Worm (Caenorhabditis elegans): ENCODE results near the gene str-171.

The str-171 gene

DNA sequence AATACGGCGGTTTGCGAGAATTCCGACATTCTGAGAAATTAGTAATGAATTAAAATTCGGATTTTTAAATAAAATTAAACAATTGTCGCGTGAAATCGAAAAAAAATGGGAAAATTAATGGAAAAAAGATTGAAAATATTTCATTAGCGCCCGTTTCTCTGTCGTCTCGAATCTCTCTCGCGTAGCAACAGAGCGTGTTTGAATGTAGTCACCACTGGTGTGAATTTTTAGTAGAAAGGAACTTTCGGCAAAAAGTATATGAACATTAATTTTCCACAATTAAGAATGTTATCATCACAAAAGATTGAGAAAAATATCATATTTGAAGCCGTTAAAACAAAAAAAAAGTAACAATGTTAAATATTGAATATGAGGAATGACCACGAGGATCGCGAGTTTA is 4.4 kb upstream of the str-171 start, which contains the start of gene aipl-1 (continued):
- no peak for TF ChIP-seq Y48G9A.11 (GFP tag; IDR thresholded peaks at IDR 0.05)
- TF ChIP-seq lin-38 (GFP tag; IDR thresholded peaks at IDR 0.05) = peak; percentile 95
- peak; percentile 41 for TF ChIP-seq rbr-2 (tag; optimal IDR thresholded peaks at IDR 0.05)
- TF ChIP-seq skn-1 (tag; optimal IDR thresholded peaks at IDR 0.05) = no peak
- TF ChIP-seq nhr-11 (tag; optimal IDR thresholded peaks at IDR 0.05) = peak; percentile 52
- TF ChIP-seq nhr-6 (tag; optimal IDR thresholded peaks at IDR 0.05) = peak; percentile 97
- TF ChIP-seq gei-8 (GFP tag; optimal IDR thresholded peaks at IDR 0.05) = no peak
- peak; percentile 30 for TF ChIP-seq T20F7.1 (GFP tag; optimal IDR thresholded peaks at IDR 0.05)
- TF ChIP-seq unc-39 (tag; optimal IDR thresholded peaks at IDR 0.05) = no peak
- TF ChIP-seq daf-16 (GFP tag; optimal IDR thresholded peaks at IDR 0.05) = no peak
- peak; percentile 10 for TF ChIP-seq daf-16 (tag; optimal IDR thresholded peaks at IDR 0.05)
- TF ChIP-seq nhr-28 (tag; optimal IDR thresholded peaks at IDR 0.05) = peak; percentile 69
- TF ChIP-seq ZK337.2 (GFP tag; IDR thresholded peaks at IDR 0.05) = peak; percentile 47; the same call in 1 of the 2 replicates
- 0 out of 2 replicates have a peak, but pooled peaks have one; percentile 11 for TF ChIP-seq madf-9 (GFP tag; conservative IDR thresholded peaks at IDR 0.05)
- no peak for TF ChIP-seq mxl-3 (GFP tag; optimal IDR thresholded peaks at IDR 0.05)
- TF ChIP-seq unc-130 (GFP tag; optimal IDR thresholded peaks at IDR 0.05) = peak; percentile 47

- TF ChIP-seq mdt-29 (GFP tag; IDR thresholded peaks at IDR 0.05) (no peak), unc-39 (tag; optimal IDR thresholded peaks at IDR 0.05) (no peak), madf-5 (GFP tag; IDR thresholded peaks at IDR 0.05) (no peak), rbr-2 (tag; optimal IDR thresholded peaks at IDR 0.05) (no peak), nhr-6 (tag; optimal IDR thresholded peaks at IDR 0.05) (peak; percentile 8), spr-3 (GFP tag; optimal IDR thresholded peaks at IDR 0.05) (no peak), F49E8.2 (tag; optimal IDR thresholded peaks at IDR 0.05; ENCODE audit: borderline replicate concordance) (no peak), ceh-20 (GFP tag; IDR thresholded peaks at IDR 0.05) (no peak), tra-1 (GFP tag; IDR thresholded peaks at IDR 0.05) (no peak), gei-8 (GFP tag; optimal IDR thresholded peaks at IDR 0.05) (no peak), nhr-42 (GFP tag; IDR thresholded peaks at IDR 0.05) (no peak), dmd-6 (GFP tag; IDR thresholded peaks at IDR 0.05) (peak; percentile 16; the same call in 1 of the 2 replicates), nhr-28 (tag; optimal IDR thresholded peaks at IDR 0.05) (peak; percentile 36), aly-2 (tag; optimal IDR thresholded peaks at IDR 0.05) (no peak), daf-16 (GFP tag; optimal IDR thresholded peaks at IDR 0.05) (no peak), daf-16 (tag; optimal IDR thresholded peaks at IDR 0.05) (peak; percentile 25), Y75B8A.6 (GFP tag; IDR thresholded peaks at IDR 0.05) (no peak), ZK546.5 (tag; optimal IDR thresholded peaks at IDR 0.05) (no peak), ceh-28 (tag; optimal IDR thresholded peaks at IDR 0.05) (no peak), fos-1 (tag; optimal IDR thresholded peaks at IDR 0.05) (no peak), R02D3.7 (tag; optimal IDR thresholded peaks at IDR 0.05) (no peak), hif-1 (tag; optimal IDR thresholded peaks at IDR 0.05) (no peak), spr-1 (tag; optimal IDR thresholded peaks at IDR 0.05) (no peak), ceh-82 (tag; optimal IDR thresholded peaks at IDR 0.05) (no peak), attf-4 (tag; optimal IDR thresholded peaks at IDR 0.05) (no peak), F26F4.8 (GFP tag; conservative IDR thresholded peaks at IDR 0.05) (no peak), skn-1 (tag; optimal IDR thresholded peaks at IDR 0.05) (no peak)
These were observed 1.5 kb upstream of the str-171 start for ce11 chrV:15133812-15134211.

- TF ChIP-seq aly-2 (tag; optimal IDR thresholded peaks at IDR 0.05) = no peak
These were observed 4.4 kb downstream of the str-171 start, which contains the start of gene srr-7 for ce11 chrV:15127955-15128354. Gene srr-7, plus strand, starts transcription at chrV:15128255.

DNA sequence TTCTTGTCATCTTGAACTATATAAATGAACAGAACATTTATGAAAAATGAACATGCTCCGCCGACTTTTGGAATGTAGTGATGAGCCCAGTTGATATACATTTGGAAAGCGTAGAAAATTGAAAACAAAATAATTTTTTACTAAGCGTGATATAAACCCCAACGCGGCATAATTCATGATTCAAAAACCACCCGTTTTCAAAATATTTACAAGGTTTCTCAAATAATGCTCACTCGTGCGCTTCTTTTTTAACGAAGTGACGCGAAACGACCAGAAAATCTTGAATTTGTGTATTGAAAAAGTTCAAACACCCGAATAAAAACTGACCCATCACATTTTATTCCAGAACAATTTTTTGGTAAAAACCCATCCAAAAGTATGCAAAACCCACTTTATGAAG is 4.9 kb downstream of the str-171 start, which contains the start of gene srj-27:
Gene srj-27 (minus strand): TSS at position 101 of the 400 bp plus-strand sequence.
- TF ChIP-seq Y105C5A.15 (GFP tag; IDR thresholded peaks at IDR 0.05) = no peak
- TF ChIP-seq arid-1 (GFP tag; conservative IDR thresholded peaks at IDR 0.05) = no peak
- no peak for TF ChIP-seq hlh-11 (tag; optimal IDR thresholded peaks at IDR 0.05)
- TF ChIP-seq daf-8 (GFP tag; IDR thresholded peaks at IDR 0.05) = no peak
- no peak for TF ChIP-seq duxl-1 (tag; optimal IDR thresholded peaks at IDR 0.05; ENCODE audit: poor library complexity)
- no peak for TF ChIP-seq dve-1 (tag; optimal IDR thresholded peaks at IDR 0.05; ENCODE audit: insufficient read depth)

All from whole organism, L4 larva.